Worm (Caenorhabditis elegans) whole organism, L1 larva: ENCODE results near the gene atg-7.
"Not testable (repeated sequence)": the region's sequence is repeated elsewhere in the genome, so short reads cannot be mapped to it uniquely, and the experiment has no call there.

Experiments used
- aly-2 ChIP-seq: fragments of 150-350 bp; optimal IDR thresholded peaks from 2 replicates; lab custom pipeline; 2014; ENCODE audit warnings: missing biosample characterization, missing genetic modification characterization
- nhr-76 ChIP-seq: sonication (generic microtip); optimal IDR thresholded peaks from 2 replicates; lab custom pipeline; 2017; ENCODE audit warnings: missing biosample characterization, missing genetic modification characterization
- nhr-77 ChIP-seq: fragments of 150-350 bp; optimal IDR thresholded peaks from 2 replicates; lab custom pipeline; 2014; ENCODE audit warnings: missing biosample characterization, missing genetic modification characterization
- nhr-90 ChIP-seq: sonication (generic microtip); optimal IDR thresholded peaks from 2 replicates; lab custom pipeline; 2016; ENCODE audit warnings: mild to moderate bottlenecking, missing genetic modification characterization, missing compliant biosample characterization; ENCODE audit not compliant: poor library complexity
- pag-3 ChIP-seq: sonication (generic microtip); optimal IDR thresholded peaks from 2 replicates; lab custom pipeline; 2017; ENCODE audit warnings: missing genetic modification characterization, mild to moderate bottlenecking, missing compliant biosample characterization, antibody characterized with exemption, borderline replicate concordance; ENCODE audit not compliant: insufficient read depth
- skn-1 ChIP-seq: fragments of 150-350 bp; optimal IDR thresholded peaks from 2 replicates; lab custom pipeline; 2014; ENCODE audit warnings: missing biosample characterization, missing genetic modification characterization
- unc-62 ChIP-seq: fragments of 150-350 bp; optimal IDR thresholded peaks from 2 replicates; lab custom pipeline; 2014; ENCODE audit warnings: missing biosample characterization, missing genetic modification reagents, missing genetic modification characterization
- ztf-11 ChIP-seq, 2 experiments: sonication (generic microtip); optimal IDR thresholded peaks; 2 replicates each; lab custom pipeline; 2016 to 2017; ENCODE audit warnings: missing genetic modification characterization in 2 of 2, missing biosample characterization in 1 of 2, missing compliant biosample characterization in 1 of 2

DNA sequence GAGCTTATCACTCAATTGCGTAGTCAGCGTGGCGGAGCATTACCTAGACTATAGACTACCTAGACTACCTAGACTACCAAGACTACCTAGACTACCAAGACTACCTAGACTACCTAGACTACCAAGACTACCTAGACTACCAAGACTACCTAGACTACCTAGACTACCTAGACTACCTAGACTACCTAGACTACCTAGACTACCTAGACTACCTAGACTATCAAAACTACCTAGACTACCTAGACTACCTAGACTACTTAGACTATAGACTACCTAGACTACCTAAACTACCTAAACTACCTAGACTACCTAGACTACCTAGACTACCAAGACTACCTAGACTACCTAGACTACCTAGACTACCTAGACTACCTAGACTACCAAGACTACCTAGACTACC lies 10.0 kb downstream of the atg-7 start:
- not testable (repeated sequence) for TF ChIP-seq skn-1; nhr-76 (tag; lab: Kevin White, UChicago); ztf-11 (tag; optimal IDR thresholded peaks at IDR 0.05; lab: Kevin White, UChicago); unc-62 (GFP tag; lab: Kevin White, UChicago); nhr-90; nhr-77 (tag; lab: Kevin White, UChicago); pag-3 (tag; lab: Kevin White, UChicago); aly-2 (tag; lab: Kevin White, UChicago)
